Worm (Caenorhabditis elegans) whole organism, L1 larva: Measurements from ENCODE around the gene T11F8.12.
"Not testable (repeated sequence)": the region's sequence is repeated elsewhere in the genome, so short reads cannot be mapped to it uniquely, and the experiment has no call there.

Experiments used
- fkh-10 ChIP-seq: sonication (generic microtip); optimal IDR thresholded peaks from 2 replicates; lab custom pipeline; 2017; ENCODE audit warnings: missing biosample characterization, missing genetic modification reagents, missing genetic modification characterization
- mep-1 ChIP-seq: fragments of 150-350 bp; optimal IDR thresholded peaks from 2 replicates; lab custom pipeline; 2014; ENCODE audit warnings: missing biosample characterization, missing genetic modification characterization
- nhr-28 ChIP-seq: fragments of 150-350 bp; optimal IDR thresholded peaks from 2 replicates; lab custom pipeline; 2014; ENCODE audit warnings: missing biosample characterization, missing genetic modification characterization
- nhr-77 ChIP-seq: fragments of 150-350 bp; optimal IDR thresholded peaks from 2 replicates; lab custom pipeline; 2014; ENCODE audit warnings: missing biosample characterization, missing genetic modification characterization
- unc-98 ChIP-seq: fragments of 200-800 bp; sonication (Bioruptor generic); IDR thresholded peaks from 2 replicates; pipeline ENCODE4 v1.3.6; 2022; ENCODE audit warnings: missing genetic modification characterization, missing compliant biosample characterization
- zag-1 ChIP-seq: fragments of 150-350 bp; optimal IDR thresholded peaks from 2 replicates; lab custom pipeline; 2014; ENCODE audit warnings: missing biosample characterization, missing genetic modification characterization
- ztf-11 ChIP-seq, 2 experiments: sonication (generic microtip); optimal IDR thresholded peaks; 2 replicates each; lab custom pipeline; 2016 to 2017; ENCODE audit warnings: missing genetic modification characterization in 2 of 2, missing biosample characterization in 1 of 2, missing compliant biosample characterization in 1 of 2
- ztf-4 ChIP-seq: fragments of 150-350 bp; optimal IDR thresholded peaks from 2 replicates; lab custom pipeline; 2014; ENCODE audit warnings: missing biosample characterization, missing genetic modification characterization

ce11 chrIV:5491054-5491453 lies 8.9 kb upstream of the T11F8.12 start, which contains the start of gene B0273.115:
- not testable (repeated sequence) for TF ChIP-seq mep-1 (tag; lab: Kevin White, UChicago); fkh-10 (GFP tag; lab: Kevin White, UChicago); nhr-28 (tag; lab: Kevin White, UChicago); nhr-77 (tag; lab: Kevin White, UChicago); unc-98 (GFP tag; lab: Robert Waterston, UW); ztf-11 (tag; optimal IDR thresholded peaks at IDR 0.05; lab: Kevin White, UChicago); zag-1 (tag; lab: Kevin White, UChicago); ztf-4 (tag; lab: Kevin White, UChicago)
